Fruit fly (Drosophila melanogaster) whole organism, pupa: ENCODE data around the gene obst-I.

Source experiments
- CG10348 ChIP-seq: fragments of 200-800 bp; sonication (Bioruptor generic); IDR thresholded peaks from 2 replicates; pipeline ENCODE4 v1.3.6; 2022; ENCODE audit warnings: missing biosample characterization, missing genetic modification characterization
- CG12605 ChIP-seq: fragments of 200-800 bp; sonication (Bioruptor generic); IDR thresholded peaks from 2 replicates; pipeline ENCODE4 v1.3.6; 2022; ENCODE audit warnings: missing biosample characterization, missing genetic modification characterization
- CG13204 ChIP-seq: fragments of 200-800 bp; sonication (Bioruptor generic); optimal IDR thresholded peaks from 2 replicates; lab custom pipeline; 2018; ENCODE audit warnings: missing biosample characterization, mild to moderate bottlenecking, missing genetic modification characterization, moderate library complexity
- CG14655 ChIP-seq: fragments of 200-800 bp; sonication (Bioruptor generic); optimal IDR thresholded peaks from 3 replicates; lab custom pipeline; 2017; ENCODE audit warnings: mild to moderate bottlenecking, missing biosample characterization, missing genetic modification reagents, missing genetic modification characterization
- CG15710 ChIP-seq: fragments of 200-800 bp; sonication (Bioruptor generic); optimal IDR thresholded peaks from 2 replicates; lab custom pipeline; 2018; ENCODE audit warnings: missing biosample characterization, mild to moderate bottlenecking, missing genetic modification characterization, moderate library complexity
- CG17806 ChIP-seq: fragments of 200-800 bp; sonication (Bioruptor generic); optimal IDR thresholded peaks from 2 replicates; lab custom pipeline; 2018; ENCODE audit warnings: missing biosample characterization, mild to moderate bottlenecking, missing genetic modification characterization, moderate library complexity
- CG32121 ChIP-seq: fragments of 200-800 bp; sonication (Bioruptor generic); IDR thresholded peaks from 2 replicates; pipeline ENCODE4 v1.3.6; 2022; ENCODE audit warnings: missing biosample characterization, missing genetic modification characterization
- CG34367 ChIP-seq: fragments of 200-800 bp; sonication (Bioruptor generic); optimal IDR thresholded peaks from 2 replicates; lab custom pipeline; 2018; ENCODE audit warnings: missing biosample characterization, mild to moderate bottlenecking, missing genetic modification characterization
- CG4496 ChIP-seq: fragments of 200-800 bp; sonication (Bioruptor generic); IDR thresholded peaks from 3 replicates; pipeline ENCODE4 v1.3.6; 2022; ENCODE audit warnings: missing biosample characterization, missing genetic modification characterization
- CG8159 ChIP-seq: fragments of 200-800 bp; sonication (Bioruptor generic); optimal IDR thresholded peaks from 3 replicates; lab custom pipeline; 2018; ENCODE audit warnings: missing biosample characterization, mild to moderate bottlenecking, missing genetic modification characterization, moderate library complexity
- CG8301 ChIP-seq: fragments of 200-800 bp; sonication (Bioruptor generic); optimal IDR thresholded peaks from 2 replicates; lab custom pipeline; 2018; ENCODE audit warnings: missing biosample characterization, mild to moderate bottlenecking, missing genetic modification characterization
- CG9948 ChIP-seq: fragments of 200-800 bp; sonication (Bioruptor generic); optimal IDR thresholded peaks from 2 replicates; lab custom pipeline; 2018; ENCODE audit warnings: missing biosample characterization, mild to moderate bottlenecking, missing genetic modification characterization, moderate library complexity
- D1 ChIP-seq: fragments of 200-800 bp; sonication (Bioruptor generic); optimal IDR thresholded peaks from 2 replicates; lab custom pipeline; 2018; ENCODE audit warnings: missing biosample characterization, mild to moderate bottlenecking, missing genetic modification characterization, moderate library complexity
- EcR ChIP-seq: fragments of 200-800 bp; sonication (Bioruptor generic); optimal IDR thresholded peaks from 3 replicates; lab custom pipeline; 2019; ENCODE audit warnings: missing biosample characterization, missing genetic modification characterization, mild to moderate bottlenecking, moderate library complexity, missing genetic modification reagents
- Ets98B ChIP-seq: fragments of 200-800 bp; sonication (Bioruptor generic); IDR thresholded peaks from 2 replicates; pipeline ENCODE4 v1.3.6; 2022; ENCODE audit warnings: missing biosample characterization, missing genetic modification characterization
- Pif1A ChIP-seq: fragments of 200-800 bp; sonication (Bioruptor generic); optimal IDR thresholded peaks from 3 replicates; lab custom pipeline; 2016; ENCODE audit warnings: missing biosample characterization, missing genetic modification characterization
- Pif1B ChIP-seq: fragments of 200-800 bp; sonication (Bioruptor generic); optimal IDR thresholded peaks from 3 replicates; lab custom pipeline; 2016; ENCODE audit warnings: missing biosample characterization, missing genetic modification characterization
- Snoo ChIP-seq: fragments of 200-800 bp; sonication (Bioruptor generic); optimal IDR thresholded peaks from 3 replicates; lab custom pipeline; 2017; ENCODE audit warnings: missing biosample characterization, mild to moderate bottlenecking, missing genetic modification characterization, inconsistent platforms
- fd96Ca ChIP-seq: fragments of 200-800 bp; sonication (Bioruptor generic); IDR thresholded peaks from 3 replicates; pipeline ENCODE4 v1.3.6; 2022; ENCODE audit warnings: missing biosample characterization, missing genetic modification characterization
- gl ChIP-seq: fragments of 200-800 bp; sonication (Bioruptor generic); optimal IDR thresholded peaks from 2 replicates; lab custom pipeline; 2018; ENCODE audit warnings: missing biosample characterization, mild to moderate bottlenecking, missing genetic modification characterization
- rn ChIP-seq: fragments of 200-800 bp; sonication (Bioruptor generic); IDR thresholded peaks from 2 replicates; pipeline ENCODE4 v1.3.6; 2022; ENCODE audit warnings: missing biosample characterization, missing genetic modification characterization

The obst-I gene

DNA sequence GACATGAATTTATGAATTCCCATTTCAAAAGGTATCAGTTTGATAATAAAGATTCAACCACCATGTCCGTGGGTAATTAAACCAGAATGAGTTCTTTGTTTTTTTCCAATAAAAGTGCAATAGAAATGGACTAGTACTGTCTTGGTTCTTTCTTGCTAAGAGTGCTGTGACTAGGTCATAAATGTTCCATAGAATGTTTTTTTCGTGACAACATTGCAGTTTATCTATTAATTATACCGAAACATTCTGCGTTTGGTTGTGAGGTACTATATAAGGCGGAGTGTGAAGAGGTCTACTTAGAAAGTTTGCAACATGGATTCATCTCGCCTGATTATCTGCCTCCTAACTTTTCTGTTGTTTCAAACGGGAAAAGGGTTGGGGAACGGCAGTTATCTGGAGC is at the start of gene obst-I:
Gene obst-I (plus strand): TSS at position 301 of the 400 bp plus-strand sequence.
- TF ChIP-seq fd96Ca (GFP tag; lab: Robert Waterston, UW) (no peak), Pif1B (GFP tag; lab: Kevin White, UChicago) (no peak), CG15710 (tag; lab: Kevin White, UChicago) (no peak), CG13204 (GFP tag; lab: Kevin White, UChicago) (no peak), rn (GFP tag; lab: Robert Waterston, UW) (no peak), gl (tag; lab: Kevin White, UChicago) (no peak), EcR (no peak), CG10348 (no peak), CG32121 (GFP tag; lab: Robert Waterston, UW) (no peak), CG34367 (no peak), Ets98B (GFP tag; lab: Robert Waterston, UW) (no peak)
- TF ChIP-seq, all 21 proteins: peak for 0

DNA sequence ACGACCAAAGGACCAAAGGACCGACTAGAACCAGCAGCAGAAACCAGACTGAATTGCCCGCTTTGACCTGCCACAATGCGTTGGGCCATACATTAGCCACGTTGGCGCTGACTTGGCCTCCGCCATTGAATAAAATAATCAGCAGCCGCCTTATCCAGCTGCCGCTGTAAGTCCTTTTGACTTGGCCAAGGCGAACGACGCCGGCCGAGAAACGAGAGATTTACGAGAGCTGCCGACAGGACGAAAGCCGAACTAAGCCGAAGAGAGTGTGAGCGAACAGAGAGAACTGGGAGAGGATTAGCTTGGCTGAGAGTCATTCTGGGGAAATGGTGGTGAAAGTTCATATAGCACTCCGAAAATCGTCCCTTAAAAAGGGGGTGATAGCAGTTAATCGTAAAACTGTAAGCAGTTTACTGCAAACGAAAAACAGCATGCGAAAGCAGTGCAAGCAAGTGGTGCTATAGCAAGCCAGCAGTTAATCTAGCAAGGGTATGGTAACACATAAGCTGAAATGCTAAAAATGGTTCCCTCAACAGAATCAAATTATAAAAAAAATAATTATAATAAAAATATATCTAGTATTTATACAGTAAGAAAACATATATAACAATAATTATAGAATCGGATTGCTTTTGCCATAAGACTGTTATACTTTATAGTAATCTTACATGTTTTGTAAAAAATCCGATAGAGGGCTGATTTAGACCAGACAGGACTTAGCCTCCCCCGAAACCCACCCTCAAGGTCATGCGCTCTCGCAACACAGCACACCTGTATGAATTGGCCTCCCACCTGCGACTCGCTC is 39.1 kb upstream of the obst-I start:
- TF ChIP-seq CG9948 (no peak), CG4496 (no peak), rn (GFP tag; lab: Robert Waterston, UW) (no peak), Pif1B (GFP tag; lab: Kevin White, UChicago) (no peak), CG13204 (GFP tag; lab: Kevin White, UChicago) (no peak), Pif1A (GFP tag; lab: Kevin White, UChicago) (no peak), CG12605 (GFP tag; lab: Robert Waterston, UW) (no peak), Snoo (tag; lab: Kevin White, UChicago) (no peak), CG8159 (tag; lab: Kevin White, UChicago) (no peak), EcR (no peak), gl (tag; lab: Kevin White, UChicago) (no peak), fd96Ca (GFP tag; lab: Robert Waterston, UW) (no peak), CG15710 (tag; lab: Kevin White, UChicago) (no peak), CG14655 (no peak), CG8301 (no peak), Ets98B (GFP tag; lab: Robert Waterston, UW) (no peak), CG32121 (GFP tag; lab: Robert Waterston, UW) (no peak)

DNA sequence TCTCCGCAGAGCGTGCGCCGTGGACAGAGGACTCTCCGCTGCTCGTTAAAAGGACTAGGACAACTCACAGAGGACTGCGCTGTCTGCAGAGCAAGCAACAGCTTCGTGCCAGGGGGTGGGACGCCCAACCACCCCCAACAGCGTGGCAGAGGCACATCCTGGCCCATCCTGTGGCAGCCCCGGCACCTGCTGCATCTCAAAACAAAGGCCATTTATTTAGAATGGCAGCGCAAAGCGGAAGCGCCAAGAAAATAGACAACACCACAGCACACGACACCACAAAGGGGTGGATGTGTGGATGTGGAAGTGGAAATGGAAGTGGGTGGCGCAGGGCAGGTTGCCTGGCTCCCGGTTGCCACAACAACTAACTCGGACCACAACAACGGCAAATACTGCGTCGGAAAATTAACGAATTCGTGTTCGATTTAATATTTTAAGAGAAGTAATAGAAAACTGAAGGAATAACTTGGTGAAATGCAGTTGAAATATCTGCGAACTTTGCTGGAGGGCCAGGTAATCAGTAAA is 38.4 kb upstream of the obst-I start, which contains the start of gene Oseg2:
Gene Oseg2 (plus strand): TSS at position 475 of the 525 bp plus-strand sequence.
- TF ChIP-seq Pif1A (GFP tag; lab: Kevin White, UChicago): no peak
- TF ChIP-seq Snoo (tag; lab: Kevin White, UChicago): no peak
- TF ChIP-seq CG9948: no peak
- peak; percentile 85 for TF ChIP-seq CG12605 (GFP tag; lab: Robert Waterston, UW)
- TF ChIP-seq fd96Ca (GFP tag; lab: Robert Waterston, UW): no peak

DNA sequence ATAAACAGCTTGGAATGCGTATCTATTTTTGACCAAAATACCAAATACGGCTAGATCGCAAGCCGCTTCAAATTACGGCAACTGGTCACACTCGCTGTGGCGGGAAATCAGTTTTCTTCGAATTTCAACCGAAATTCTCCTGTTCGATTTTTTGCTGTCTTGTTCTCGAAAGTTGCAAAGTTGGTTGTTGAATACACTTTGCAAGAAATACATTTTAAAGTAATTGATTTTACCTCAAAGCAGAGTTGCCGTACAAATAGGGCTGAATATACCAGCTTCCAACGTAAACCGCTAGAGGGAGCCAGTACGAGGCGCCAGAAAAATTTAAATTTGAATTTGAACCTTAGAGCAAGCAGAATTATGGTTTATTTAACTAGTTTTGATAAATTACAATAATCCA is 30.6 kb upstream of the obst-I start, which contains the start of gene CG9018:
Gene CG9018 (minus strand): TSS at position 43 of the 400 bp plus-strand sequence.
- no peak for TF ChIP-seq rn (GFP tag; lab: Robert Waterston, UW)
- no peak for TF ChIP-seq gl (tag; lab: Kevin White, UChicago)
- TF ChIP-seq CG8159 (tag; lab: Kevin White, UChicago): no peak
- TF ChIP-seq CG8301: no peak
- no peak for TF ChIP-seq fd96Ca (GFP tag; lab: Robert Waterston, UW)
- TF ChIP-seq CG32121 (GFP tag; lab: Robert Waterston, UW): no peak
- no peak for TF ChIP-seq Pif1A (GFP tag; lab: Kevin White, UChicago)
- TF ChIP-seq Pif1B (GFP tag; lab: Kevin White, UChicago): no peak
- no peak for TF ChIP-seq CG17806
- TF ChIP-seq CG34367: no peak
- TF ChIP-seq, all 21 proteins: peak for 0

DNA sequence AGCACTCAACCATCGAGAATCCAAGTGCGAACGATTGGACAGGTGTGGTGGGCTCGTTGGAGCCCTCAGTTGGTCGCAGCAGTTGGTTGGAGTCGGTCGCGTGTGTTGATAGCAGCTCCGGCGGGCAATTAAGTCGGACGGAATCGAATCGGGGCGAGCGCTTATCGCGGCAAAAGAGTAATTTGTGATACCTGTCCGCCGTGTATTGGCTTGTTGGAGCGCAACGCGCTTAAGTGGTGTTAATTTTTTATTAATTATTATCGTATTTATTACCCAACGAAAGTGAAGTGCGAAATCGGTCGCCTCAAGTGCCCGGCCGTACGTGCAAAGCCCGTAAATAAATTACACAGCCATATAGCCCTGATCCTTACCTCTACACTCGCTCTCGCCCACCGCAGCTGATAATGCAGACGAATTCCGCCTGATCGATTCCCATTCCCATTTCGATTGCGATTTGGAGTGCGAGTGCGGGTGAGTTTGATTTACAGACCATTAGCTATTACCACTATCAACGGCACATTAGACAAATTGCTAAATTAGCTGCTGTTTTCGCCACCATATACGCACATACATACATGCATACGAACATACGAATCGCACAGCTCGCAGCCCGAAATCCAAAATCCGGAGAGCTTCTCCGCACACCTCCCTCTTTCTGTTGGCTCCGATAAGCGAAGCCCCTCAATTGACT is 30.0 kb upstream of the obst-I start, which contains the start of gene ACXD:
Gene ACXD (plus strand): TSS at position 66 of the 691 bp plus-strand sequence.
- TF ChIP-seq CG15710 (tag; lab: Kevin White, UChicago) (no peak), CG10348 (no peak), CG9948 (no peak), Pif1A (GFP tag; lab: Kevin White, UChicago) (no peak), Pif1B (GFP tag; lab: Kevin White, UChicago) (no peak), Ets98B (GFP tag; lab: Robert Waterston, UW) (no peak), CG34367 (no peak), CG13204 (GFP tag; lab: Kevin White, UChicago) (no peak), D1 (tag; lab: Kevin White, UChicago) (no peak), CG17806 (no peak), CG14655 (no peak), rn (GFP tag; lab: Robert Waterston, UW) (no peak), CG4496 (no peak), CG32121 (GFP tag; lab: Robert Waterston, UW) (no peak), fd96Ca (GFP tag; lab: Robert Waterston, UW) (no peak), Snoo (tag; lab: Kevin White, UChicago) (no peak), EcR (no peak), CG8159 (tag; lab: Kevin White, UChicago) (no peak), gl (tag; lab: Kevin White, UChicago) (no peak)
